Worm (Caenorhabditis elegans): ENCODE measurements around the gene K03B4.4.

DNA sequence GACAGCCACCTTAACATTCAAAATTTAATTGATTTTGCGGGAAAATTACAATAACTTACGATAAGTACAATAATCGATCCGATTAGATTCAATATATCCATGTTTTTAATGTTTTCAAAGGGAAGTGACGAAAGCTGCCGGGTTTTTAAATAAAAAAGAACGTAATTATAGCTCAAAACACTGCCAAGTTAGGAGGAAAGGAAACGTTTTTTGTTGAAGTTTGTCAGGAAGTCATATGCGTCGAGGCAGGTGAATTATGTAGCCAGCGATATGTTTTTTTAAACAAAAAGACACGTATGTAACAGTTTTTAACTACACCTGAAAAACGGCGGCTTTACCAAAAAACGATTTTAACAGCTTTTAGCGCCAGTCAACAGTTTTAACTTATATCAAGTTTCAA lies 16.1 kb upstream of the K03B4.4 start, which contains the start of gene srx-73:
- no peak for TF ChIP-seq ztf-29 (GFP tag; IDR thresholded peaks at IDR 0.05)
- TF ChIP-seq ref-1 (GFP tag; conservative IDR thresholded peaks at IDR 0.05), result no peak
- no peak for TF ChIP-seq tab-1 (GFP tag; IDR thresholded peaks at IDR 0.05)
- TF ChIP-seq T22C8.4 (GFP tag; IDR thresholded peaks at IDR 0.05), result no peak
- TF ChIP-seq cog-1 (tag; optimal IDR thresholded peaks at IDR 0.05), result no peak
- TF ChIP-seq flt-1 (GFP tag; IDR thresholded peaks at IDR 0.05), result no peak
